Fruit fly (Drosophila melanogaster): ENCODE data around the gene CG10324.

Gene CG10324

DNA sequence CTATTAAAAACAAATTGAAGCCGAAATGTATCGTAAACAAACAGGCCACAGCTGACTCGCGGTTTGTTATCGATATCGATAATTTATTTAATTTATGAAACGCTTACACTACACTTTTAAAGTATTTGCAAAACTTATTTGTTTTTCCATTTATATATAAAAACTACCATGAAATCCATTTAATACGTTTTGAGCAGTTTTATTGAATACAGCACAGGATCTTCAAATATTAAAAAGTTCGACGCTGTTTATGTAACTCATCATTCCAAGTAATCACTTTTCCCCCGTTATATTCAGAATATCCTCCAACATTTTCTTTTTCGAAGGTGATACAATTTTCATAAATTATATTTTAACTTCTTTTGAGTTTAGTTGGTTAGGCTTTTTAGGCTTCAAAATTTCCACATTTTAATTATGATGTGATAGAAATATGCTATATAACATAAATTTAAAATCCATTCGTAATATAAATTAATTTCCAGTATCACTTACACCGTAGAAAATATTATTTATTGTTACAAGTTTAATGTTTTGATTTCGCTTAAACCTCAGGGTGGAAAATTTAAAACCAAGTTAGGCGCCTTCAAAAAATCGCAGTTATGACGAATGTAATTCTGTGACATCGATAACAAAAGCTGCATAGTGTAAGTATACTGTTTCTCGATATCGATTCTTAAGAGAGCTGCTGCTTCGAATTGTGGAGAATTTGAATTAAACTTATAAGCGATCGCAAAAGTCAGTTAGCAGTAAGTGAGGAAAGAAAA is at the start of gene CG10324, which contains the start of gene CCT3:
TSS of gene CG10324 (minus strand) at position 53 of the 764 bp plus-strand sequence.
TSS of gene CCT3 (plus strand) at position 654 of the 764 bp plus-strand sequence.
- TF ChIP-seq CG17801 (GFP tag; optimal IDR thresholded peaks at IDR 0.05; ENCODE audit: partially characterized antibody) = peak; percentile 51

DNA sequence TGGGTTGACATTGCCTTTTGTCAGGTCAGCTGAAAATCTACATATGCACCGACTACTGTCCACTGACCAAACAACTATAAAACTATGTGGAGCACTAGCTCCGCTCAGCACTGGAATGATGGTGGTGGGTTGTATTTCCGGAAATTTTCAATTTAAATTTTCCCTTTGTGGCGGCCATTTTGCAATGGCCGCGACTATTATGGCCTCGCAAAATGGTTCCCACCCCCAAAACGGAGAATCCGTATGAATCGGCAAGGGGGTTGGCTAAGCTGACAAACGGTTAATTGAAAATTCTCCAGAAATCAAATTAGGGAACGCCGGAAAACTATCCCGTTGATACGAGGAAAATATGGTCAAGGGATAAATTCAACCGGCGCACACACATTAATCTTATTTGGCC is 36.1 kb upstream of the CG10324 start:
- TF ChIP-seq CG17801 (GFP tag; optimal IDR thresholded peaks at IDR 0.05; ENCODE audit: partially characterized antibody) = no peak

DNA sequence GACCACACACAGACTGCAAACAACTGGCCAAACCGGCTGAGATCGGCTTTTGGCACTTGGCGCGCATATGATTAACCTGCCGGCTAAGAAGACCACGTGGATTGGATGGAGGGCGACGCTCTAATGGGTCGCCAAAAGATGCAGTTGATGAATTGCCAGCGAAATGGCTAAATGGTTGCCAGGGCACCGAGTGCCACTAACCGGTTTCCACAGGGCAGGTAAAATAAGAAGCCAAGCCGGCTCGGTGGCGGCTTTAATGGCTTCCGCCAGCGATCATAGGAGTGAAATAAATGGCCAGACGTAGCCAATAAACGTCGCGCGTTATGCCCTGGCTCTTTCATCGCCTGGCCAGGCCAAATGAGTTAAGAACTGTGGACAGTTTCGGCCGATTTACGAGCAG is 31.1 kb upstream of the CG10324 start:
- no peak for TF ChIP-seq CG17801 (GFP tag; optimal IDR thresholded peaks at IDR 0.05; ENCODE audit: partially characterized antibody)

DNA sequence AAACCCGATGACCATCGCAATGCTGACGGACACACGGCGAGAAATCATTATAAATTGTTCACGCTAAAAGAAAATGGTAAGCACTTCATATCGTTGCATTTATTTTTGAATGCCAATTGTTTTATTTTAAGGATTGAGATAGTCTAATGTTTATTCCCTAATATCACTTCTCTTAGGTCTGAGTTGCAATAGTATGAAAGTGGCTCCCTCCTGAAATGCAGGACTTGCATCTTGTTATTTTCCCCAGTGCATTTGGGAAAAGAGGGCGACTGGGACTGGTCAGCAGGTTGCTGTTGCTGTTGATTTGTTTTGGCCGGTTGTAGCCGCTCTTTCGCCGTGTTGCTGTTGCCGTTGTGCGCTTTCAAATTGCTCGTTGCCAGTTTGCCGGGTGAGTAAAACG is 29.7 kb upstream of the CG10324 start:
- no peak for TF ChIP-seq CG17801 (GFP tag; optimal IDR thresholded peaks at IDR 0.05; ENCODE audit: partially characterized antibody)

DNA sequence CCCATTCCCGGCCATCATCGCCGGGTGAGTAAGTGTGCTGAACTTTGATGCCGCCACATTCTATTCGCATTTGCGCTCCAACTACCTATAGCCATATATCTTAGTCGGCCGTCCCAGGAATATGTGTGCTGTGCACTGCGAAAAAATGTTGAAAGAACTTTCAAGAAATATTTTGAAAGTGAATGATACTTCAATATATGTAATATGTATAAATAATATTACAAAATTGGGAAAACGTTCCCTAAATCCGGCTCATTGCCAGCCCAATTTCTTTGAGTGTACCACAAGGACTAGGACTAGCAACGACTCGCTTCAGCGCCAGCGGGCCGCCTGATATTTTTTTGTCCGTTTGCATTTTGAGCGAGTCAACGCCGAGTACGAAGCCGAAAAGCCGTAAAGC is 26.4 kb upstream of the CG10324 start:
- TF ChIP-seq CG17801 (GFP tag; optimal IDR thresholded peaks at IDR 0.05; ENCODE audit: partially characterized antibody) = no peak

DNA sequence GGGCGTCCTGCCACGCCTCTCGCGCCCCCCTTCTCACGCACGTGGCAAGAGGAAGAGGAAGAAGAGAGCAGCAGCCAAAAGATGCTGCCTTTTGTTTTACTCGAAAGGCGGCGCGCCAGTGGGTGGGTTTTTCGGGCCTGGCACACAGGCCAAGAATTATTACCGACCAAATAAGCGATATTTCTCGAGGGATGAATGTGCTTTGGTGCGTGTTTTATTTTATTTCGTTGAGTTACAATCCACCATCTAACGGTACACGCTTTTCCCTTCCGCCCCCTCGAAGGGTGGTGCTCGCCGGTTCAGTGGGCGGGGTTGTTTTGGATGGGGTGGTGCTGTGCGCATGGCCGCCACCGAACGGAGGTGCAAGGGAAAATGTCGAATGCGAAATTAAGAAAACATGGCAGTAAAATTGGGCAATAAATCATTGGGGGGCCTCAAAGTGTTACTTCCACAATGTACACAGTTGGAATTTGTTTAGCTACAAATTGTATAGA is 25.5 kb upstream of the CG10324 start:
- no peak for TF ChIP-seq CG17801 (GFP tag; optimal IDR thresholded peaks at IDR 0.05; ENCODE audit: partially characterized antibody)

DNA sequence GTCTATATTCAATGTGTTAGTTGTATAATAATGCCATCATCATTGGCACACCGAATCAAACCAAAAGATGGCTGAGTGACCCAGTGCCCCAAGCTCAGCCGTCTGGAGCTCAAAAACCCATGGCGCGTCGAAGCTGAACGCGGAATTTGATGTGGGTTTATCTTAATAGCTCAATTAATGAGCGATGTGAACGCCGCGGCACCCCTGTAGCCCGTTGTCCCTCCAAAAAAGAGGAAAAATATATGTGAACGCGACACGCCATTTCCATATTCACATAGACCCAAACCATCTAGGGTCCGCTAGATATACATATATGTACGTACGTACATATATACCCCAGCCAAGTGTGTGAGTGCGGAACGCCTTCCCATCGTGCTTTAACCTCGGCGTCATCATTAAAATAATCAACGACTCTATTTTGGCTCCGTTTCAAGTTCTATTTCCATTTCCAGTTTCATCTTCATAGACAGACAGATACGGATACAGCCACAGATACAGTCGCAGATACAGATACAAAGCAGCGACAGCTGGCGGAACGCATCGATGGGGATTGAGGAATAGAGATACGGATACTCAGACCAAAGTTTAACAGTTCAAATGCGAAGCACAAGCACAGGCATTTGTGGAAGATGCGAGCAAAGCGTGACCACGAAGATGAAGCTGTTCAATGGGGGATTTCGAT is 17.5 kb upstream of the CG10324 start:
- TF ChIP-seq CG17801 (GFP tag; optimal IDR thresholded peaks at IDR 0.05; ENCODE audit: partially characterized antibody) = no peak

DNA sequence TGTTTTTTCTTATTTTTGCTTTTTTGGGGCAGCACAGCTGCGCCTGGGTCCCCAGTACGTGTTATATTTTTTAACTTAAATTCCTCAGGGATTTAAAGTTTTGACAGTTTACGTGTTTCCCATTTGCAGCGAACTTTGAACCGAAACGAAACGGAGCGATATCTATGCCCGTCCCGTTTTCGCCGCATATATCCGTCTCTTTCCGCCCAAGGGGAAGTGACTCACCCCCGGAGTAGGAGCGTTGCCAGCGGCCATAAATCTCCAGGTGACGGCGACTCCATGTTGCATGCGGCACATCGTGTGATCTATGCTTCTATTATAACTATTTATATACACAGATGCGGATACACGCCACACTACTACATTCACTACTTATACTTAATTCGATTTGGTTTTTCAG is 14.9 kb upstream of the CG10324 start:
- no peak for TF ChIP-seq CG17801 (GFP tag; optimal IDR thresholded peaks at IDR 0.05; ENCODE audit: partially characterized antibody)

DNA sequence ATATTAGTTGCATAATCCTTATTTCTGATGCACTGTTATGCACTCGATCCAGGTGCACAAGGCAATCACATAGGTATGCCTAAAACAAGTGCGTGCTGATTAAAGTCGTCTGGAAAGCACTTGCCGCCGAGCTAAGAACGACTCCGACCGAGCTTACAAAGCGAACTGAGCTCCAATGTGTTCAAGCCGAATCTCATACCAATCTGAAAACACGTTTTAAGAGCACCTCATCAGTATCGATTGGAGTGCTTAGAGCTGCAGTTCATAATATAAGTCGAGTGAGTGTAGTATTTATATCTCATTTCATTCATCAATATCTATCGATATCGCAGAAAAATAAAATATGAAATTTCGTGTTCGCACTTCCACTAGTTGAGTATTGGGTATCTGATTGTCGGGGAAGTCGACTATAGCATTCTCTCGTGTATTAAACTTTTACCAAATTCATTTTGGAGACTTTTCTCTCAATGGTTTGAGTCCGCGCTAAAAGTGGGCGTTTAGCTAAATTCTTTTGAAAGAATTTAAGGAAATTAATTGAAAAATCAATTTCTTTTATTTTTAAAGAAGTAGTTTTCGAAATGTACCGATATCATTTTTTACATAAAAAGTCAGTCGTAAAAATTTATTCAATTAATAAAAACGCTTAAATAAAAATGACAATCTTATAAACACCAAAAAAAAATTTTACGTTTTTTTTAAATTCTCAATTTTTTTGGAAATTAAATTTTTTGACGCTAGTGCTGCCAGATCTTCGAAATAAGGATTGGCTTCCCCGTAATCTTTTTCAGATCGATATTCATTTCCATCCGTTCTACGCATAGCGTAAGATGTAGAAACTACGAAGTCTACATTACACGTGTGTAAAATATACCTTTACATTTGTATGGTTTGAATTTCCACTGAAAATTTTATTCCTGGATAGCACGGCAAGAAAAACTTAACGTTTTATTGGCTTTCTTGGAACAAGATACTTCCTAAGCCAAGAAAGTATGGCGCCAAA is 9.0 kb upstream of the CG10324 start, which contains the start of gene modSP:
TSS of gene modSP (minus strand) at position 169 of the 1,000 bp plus-strand sequence.
- TF ChIP-seq CG17801 (GFP tag; optimal IDR thresholded peaks at IDR 0.05; ENCODE audit: partially characterized antibody) = no peak

DNA sequence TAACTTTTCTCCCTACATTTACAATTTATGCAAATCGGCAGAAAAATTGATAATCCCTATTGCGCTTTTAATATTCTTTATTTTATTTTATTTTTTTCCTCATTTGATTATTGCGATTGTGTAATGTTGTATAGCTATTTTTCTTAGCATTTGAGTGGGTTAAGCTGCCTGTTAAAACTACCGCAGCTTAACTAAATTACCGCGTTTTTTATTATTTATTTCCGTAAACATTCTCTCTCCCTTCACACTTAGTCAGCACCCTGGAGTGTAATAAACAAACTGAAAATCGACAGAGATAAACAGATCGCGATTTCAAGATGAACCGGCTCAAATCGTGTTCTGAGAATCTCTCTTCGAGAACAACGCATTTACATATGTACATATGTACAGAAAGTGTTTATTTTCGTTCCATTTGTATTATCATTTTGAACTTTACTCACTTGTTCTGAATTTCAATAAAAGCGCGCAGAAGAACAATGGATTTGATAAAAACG is 8.2 kb upstream of the CG10324 start:
- TF ChIP-seq CG17801 (GFP tag; optimal IDR thresholded peaks at IDR 0.05; ENCODE audit: partially characterized antibody) = no peak

DNA sequence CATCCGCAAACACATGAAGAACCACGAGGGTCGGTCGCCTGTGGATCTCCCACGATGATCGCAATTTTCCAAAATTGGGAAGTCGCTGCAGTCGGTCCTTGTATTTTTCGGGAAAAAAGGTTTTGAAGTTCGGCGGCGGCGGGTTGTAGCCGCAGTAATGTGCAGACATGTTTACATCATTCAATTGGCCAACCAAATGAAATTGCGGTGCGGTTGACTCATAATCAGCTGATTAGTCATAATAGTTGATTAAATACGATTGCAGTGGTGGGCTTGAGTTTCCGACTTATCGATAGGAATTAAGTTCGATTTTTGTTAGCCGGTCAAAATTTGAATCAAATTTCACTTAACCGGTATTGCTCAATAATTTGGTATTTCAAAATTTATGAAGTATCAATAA is 5.3 kb upstream of the CG10324 start, which contains the start of gene CG14907:
TSS of gene CG14907 (minus strand) at position 229 of the 400 bp plus-strand sequence.
- TF ChIP-seq CG17801 (GFP tag; optimal IDR thresholded peaks at IDR 0.05; ENCODE audit: partially characterized antibody) = peak; percentile 37

DNA sequence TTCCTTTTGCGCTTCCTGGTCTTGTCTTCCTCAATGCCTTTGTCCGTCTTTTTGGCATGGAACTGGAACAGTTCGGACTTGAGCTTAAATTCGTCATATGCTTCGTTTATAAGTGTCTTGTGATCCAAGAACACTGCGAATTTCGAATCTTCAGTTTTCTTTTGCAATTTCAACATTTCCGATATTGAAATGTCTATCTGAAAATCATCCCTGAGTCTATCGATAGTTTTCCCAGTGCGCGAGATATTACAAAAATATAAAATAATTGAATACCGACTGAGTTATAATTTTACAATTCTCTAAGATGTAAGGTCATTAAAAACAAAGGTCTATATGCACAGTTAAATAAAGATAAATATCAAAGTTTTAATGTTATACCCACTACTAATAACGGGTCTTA is 4.1 kb upstream of the CG10324 start, which contains the start of gene Mettl4:
TSS of gene Mettl4 (minus strand) at position 208 of the 400 bp plus-strand sequence.
- no peak for TF ChIP-seq CG17801 (GFP tag; optimal IDR thresholded peaks at IDR 0.05; ENCODE audit: partially characterized antibody)

DNA sequence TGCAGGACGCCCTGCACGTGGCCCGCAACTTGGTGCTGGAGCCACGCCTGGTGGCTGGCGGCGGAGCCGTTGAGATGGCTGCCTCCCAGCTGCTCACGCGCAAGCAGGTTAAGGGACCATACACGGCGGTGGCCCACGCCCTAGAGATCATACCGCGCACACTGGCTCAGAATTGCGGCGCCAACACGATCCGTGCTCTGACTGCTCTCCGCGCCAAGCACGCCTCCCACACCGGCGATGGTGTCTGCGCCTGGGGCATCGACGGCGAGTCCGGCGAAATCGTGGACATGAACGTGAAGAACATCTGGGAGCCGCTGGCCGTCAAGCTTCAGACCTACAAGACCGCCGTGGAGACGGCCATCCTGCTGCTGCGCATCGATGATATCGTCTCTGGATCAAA is 2.5 kb upstream of the CG10324 start:
- TF ChIP-seq CG17801 (GFP tag; optimal IDR thresholded peaks at IDR 0.05; ENCODE audit: partially characterized antibody) = no peak

DNA sequence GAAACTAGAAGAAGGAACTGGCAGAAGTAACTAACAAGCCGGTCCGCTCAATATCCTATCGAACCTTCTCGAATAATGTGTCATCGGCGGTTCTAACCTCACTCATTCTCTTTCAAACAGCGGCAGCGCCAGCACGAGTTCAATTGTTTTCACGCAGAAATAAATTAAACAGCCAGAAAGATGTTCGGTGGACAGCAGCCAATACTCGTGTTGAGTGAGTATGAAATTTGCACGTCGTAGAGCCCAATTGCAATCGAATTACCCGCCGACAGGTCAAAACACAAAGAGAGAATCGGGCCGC is 862 bp upstream of the CG10324 start:
- TF ChIP-seq CG17801 (GFP tag; optimal IDR thresholded peaks at IDR 0.05; ENCODE audit: partially characterized antibody) = peak; percentile 16

DNA sequence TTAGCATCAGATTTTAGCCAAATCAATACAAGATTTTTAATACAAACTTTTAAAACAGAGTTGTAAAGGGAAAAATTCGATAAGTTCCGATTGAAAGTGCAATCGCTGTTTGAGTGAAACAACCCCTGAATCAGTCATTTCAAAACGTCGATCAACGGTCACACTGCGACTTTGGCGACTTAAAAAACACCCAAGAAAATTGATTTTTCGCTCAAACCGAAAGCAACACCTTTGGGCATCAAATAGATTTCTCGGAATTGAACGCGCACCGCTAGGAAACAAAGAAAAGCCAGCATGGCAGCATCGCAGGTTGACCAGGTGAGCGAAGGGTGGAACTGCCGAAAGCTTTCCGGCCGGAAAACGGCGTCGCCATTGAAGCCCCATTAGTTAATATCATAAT is 3.2 kb downstream of the CG10324 start, which contains the start of gene Arl6IP1:
TSS of gene Arl6IP1 (plus strand) at position 15 of the 400 bp plus-strand sequence.
- TF ChIP-seq CG17801 (GFP tag; optimal IDR thresholded peaks at IDR 0.05; ENCODE audit: partially characterized antibody) = peak; percentile 7
